Worm (Caenorhabditis elegans) whole organism, midembryonic: Measurements from ENCODE around the gene chtb-3.

Experiments used
- T22C8.4 ChIP-seq: fragments of 200-800 bp; sonication (Bioruptor generic); IDR thresholded peaks from 2 replicates; pipeline ENCODE4 v1.3.6; 2022; ENCODE audit warnings: missing genetic modification characterization, missing compliant biosample characterization
- cog-1 ChIP-seq: sonication (generic microtip); optimal IDR thresholded peaks from 2 replicates; lab custom pipeline; 2016; ENCODE audit warnings: missing genetic modification characterization, missing compliant biosample characterization
- flt-1 ChIP-seq: fragments of 200-800 bp; sonication (Bioruptor generic); IDR thresholded peaks from 2 replicates; pipeline ENCODE4 v1.3.6; 2022; ENCODE audit warnings: missing genetic modification characterization, missing compliant biosample characterization
- med-1 ChIP-seq: sonication (generic microtip); optimal IDR thresholded peaks from 2 replicates; lab custom pipeline; 2017; ENCODE audit warnings: missing genetic modification characterization, mild to moderate bottlenecking, missing compliant biosample characterization, antibody characterized with exemption, missing genetic modification reagents; ENCODE audit not compliant: insufficient read depth
- ref-1 ChIP-seq: fragments of 200-800 bp; sonication (Bioruptor generic); conservative IDR thresholded peaks from 2 replicates; pipeline ENCODE4 v1.3.6; 2022; ENCODE audit warnings: missing genetic modification reagents, missing genetic modification characterization, missing compliant biosample characterization
- tab-1 ChIP-seq: fragments of 200-800 bp; sonication (Bioruptor generic); IDR thresholded peaks from 2 replicates; pipeline ENCODE4 v1.3.6; 2022; ENCODE audit warnings: missing genetic modification characterization, missing compliant biosample characterization
- ztf-23 ChIP-seq: fragments of 200-800 bp; sonication (Bioruptor generic); IDR thresholded peaks from 2 replicates; pipeline ENCODE4 v1.3.6; 2022; ENCODE audit warnings: missing genetic modification reagents, missing genetic modification characterization, missing compliant biosample characterization
- ztf-29 ChIP-seq: fragments of 200-800 bp; sonication (Bioruptor generic); IDR thresholded peaks from 2 replicates; pipeline ENCODE4 v1.3.6; 2022; ENCODE audit warnings: missing genetic modification reagents, missing genetic modification characterization, missing compliant biosample characterization

DNA sequence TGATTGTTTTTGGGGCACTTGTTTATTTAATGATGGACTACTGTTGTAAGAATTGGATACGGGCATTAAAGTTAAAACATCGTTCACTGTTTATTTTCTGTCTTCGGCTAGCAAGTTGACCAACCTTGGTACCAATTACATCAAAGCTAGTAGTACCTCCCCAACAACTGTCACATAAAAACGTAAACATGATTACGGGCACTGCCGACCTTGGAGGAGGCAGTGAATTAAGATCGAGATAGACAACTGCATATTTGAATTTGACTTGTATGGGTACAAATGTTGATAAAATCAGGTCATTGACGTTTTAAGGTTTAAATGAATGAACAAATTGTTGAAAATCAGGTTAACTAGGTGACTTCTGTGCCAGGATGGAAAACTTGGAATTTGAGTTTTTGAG lies 42.2 kb downstream of the chtb-3 start:
- TF ChIP-seq ref-1 (no peak), cog-1 (tag; lab: Kevin White, UChicago) (no peak), T22C8.4 (GFP tag; lab: Robert Waterston, UW) (no peak), ztf-29 (GFP tag; lab: Robert Waterston, UW) (no peak), tab-1 (GFP tag; lab: Robert Waterston, UW) (no peak), ztf-23 (GFP tag; lab: Robert Waterston, UW) (no peak), med-1 (no peak), flt-1 (GFP tag; lab: Robert Waterston, UW) (no peak)
